Worm (Caenorhabditis elegans) whole organism, early embryonic: ENCODE measurements around the gene C35C5.9.

ENCODE experiments used
- B0310.2 ChIP-seq: sonication (generic microtip); optimal IDR thresholded peaks from 2 replicates; lab custom pipeline; 2016; ENCODE audit warnings: mild to moderate bottlenecking, missing genetic modification characterization, missing compliant biosample characterization
- aly-1 ChIP-seq: sonication (generic microtip); optimal IDR thresholded peaks from 2 replicates; lab custom pipeline; 2016; ENCODE audit warnings: missing genetic modification characterization, missing compliant biosample characterization
- ama-1 ChIP-seq: fragments of 150-350 bp; optimal IDR thresholded peaks from 2 replicates; lab custom pipeline; 2014
- ets-7 ChIP-seq: sonication (generic microtip); optimal IDR thresholded peaks from 2 replicates; lab custom pipeline; 2016; ENCODE audit warnings: missing genotype, missing genetic modification characterization, missing compliant biosample characterization
- flt-1 ChIP-seq: fragments of 200-800 bp; sonication (Bioruptor generic); IDR thresholded peaks from 2 replicates; pipeline ENCODE4 v1.3.6; 2022; ENCODE audit warnings: missing genetic modification characterization, missing compliant biosample characterization
- hmbx-1 ChIP-seq: sonication (generic microtip); optimal IDR thresholded peaks from 2 replicates; lab custom pipeline; 2016; ENCODE audit warnings: mild to moderate bottlenecking, missing genetic modification characterization, missing compliant biosample characterization
- hmg-4 ChIP-seq: fragments of 200-800 bp; sonication (Bioruptor generic); optimal IDR thresholded peaks from 2 replicates; lab custom pipeline; 2018; ENCODE audit warnings: mild to moderate bottlenecking, missing genetic modification characterization, missing compliant biosample characterization
- scrt-1 ChIP-seq: fragments of 200-800 bp; sonication (Bioruptor generic); IDR thresholded peaks from 2 replicates; pipeline ENCODE4 v1.3.6; 2022; ENCODE audit warnings: missing genetic modification characterization, missing compliant biosample characterization
- tbx-37 ChIP-seq: fragments of 200-800 bp; sonication (Bioruptor generic); conservative IDR thresholded peaks from 2 replicates; pipeline ENCODE4 v1.3.6; 2022; ENCODE audit warnings: missing genetic modification reagents, missing genetic modification characterization, missing compliant biosample characterization

DNA sequence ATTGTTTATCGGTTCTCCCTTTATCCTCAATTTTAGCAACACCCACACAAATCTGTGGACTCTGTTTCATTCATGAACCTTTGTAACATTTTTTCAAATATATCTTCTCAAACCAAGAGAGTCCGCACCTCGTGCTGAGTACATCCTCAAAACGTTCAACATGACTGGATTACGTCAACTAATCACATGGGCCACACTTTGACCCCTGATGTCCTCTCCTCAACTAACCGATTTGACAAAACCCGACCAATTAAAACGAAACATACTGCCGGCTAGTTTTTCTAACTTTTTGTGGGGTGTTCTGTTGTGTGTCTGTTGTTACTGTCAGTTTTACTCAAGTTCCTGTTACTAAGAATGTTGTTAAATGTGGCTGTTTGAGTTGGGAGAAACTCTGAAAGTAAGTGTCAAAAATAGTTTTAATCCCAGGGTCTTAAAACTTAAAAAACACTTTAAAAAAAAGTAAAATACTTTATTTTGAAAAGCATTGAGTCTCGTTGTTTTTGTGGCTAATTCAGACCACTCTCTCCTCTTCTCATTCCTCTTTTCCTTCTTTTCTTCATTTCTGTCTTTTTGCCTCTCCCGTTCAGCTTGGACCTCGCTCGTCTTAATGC is 19.3 kb downstream of the C35C5.9 start:
- TF ChIP-seq ama-1 (lab: Kevin White, UChicago) (no peak), hmg-4 (no peak), B0310.2 (tag; lab: Kevin White, UChicago) (no peak), tbx-37 (GFP tag; lab: Robert Waterston, UW) (no peak), aly-1 (tag; lab: Kevin White, UChicago) (no peak), ets-7 (tag; lab: Kevin White, UChicago) (no peak), flt-1 (GFP tag; lab: Robert Waterston, UW) (no peak), scrt-1 (GFP tag; lab: Robert Waterston, UW) (no peak), hmbx-1 (tag; lab: Kevin White, UChicago) (no peak)
